Worm (Caenorhabditis elegans) whole organism, L4/young adult: ENCODE data around the gene K08E5.1.
A peak's percentile ranks its signal among the peaks of the same experiment; 100 is the strongest.

ENCODE experiments used
- W03F9.2 ChIP-seq: fragments of 150-350 bp; optimal IDR thresholded peaks from 2 replicates; lab custom pipeline; 2014; ENCODE audit warnings: missing biosample characterization, missing genetic modification characterization
- dao-5 ChIP-seq: sonication (generic microtip); optimal IDR thresholded peaks from 2 replicates; lab custom pipeline; 2016; ENCODE audit warnings: missing genotype, missing genetic modification characterization, moderate library complexity, missing compliant biosample characterization
- him-1 ChIP-seq: sonication (generic microtip); optimal IDR thresholded peaks from 2 replicates; lab custom pipeline; 2016; ENCODE audit warnings: missing genotype, missing genetic modification reagents, missing genetic modification characterization, missing compliant biosample characterization

Gene K08E5.1

ce11 chrIII:10152495-10152894 lies 5.9 kb upstream of the K08E5.1 start, which contains the start of gene nac-3:
TSS of gene nac-3 (plus strand) at chrIII:10152795.
- TF ChIP-seq him-1 (tag; lab: Kevin White, UChicago) = no peak
- TF ChIP-seq W03F9.2 (tag; lab: Kevin White, UChicago) = no peak
- TF ChIP-seq dao-5 (tag; lab: Kevin White, UChicago) = no peak

ce11 chrIII:10151719-10152118 lies 5.1 kb upstream of the K08E5.1 start:
- TF ChIP-seq dao-5 (tag; lab: Kevin White, UChicago) (no peak), W03F9.2 (tag; lab: Kevin White, UChicago) (no peak), him-1 (tag; lab: Kevin White, UChicago) (peak; percentile 70)

- TF ChIP-seq W03F9.2 (tag; lab: Kevin White, UChicago) = no peak
- TF ChIP-seq him-1 (tag; lab: Kevin White, UChicago) = peak; percentile 3
Observed at ce11 chrIII:10150710-10151109, 4.1 kb upstream of the K08E5.1 start.

ce11 chrIII:10149910-10150309 lies 3.3 kb upstream of the K08E5.1 start:
- TF ChIP-seq him-1 (tag; lab: Kevin White, UChicago) = no peak
- no peak for TF ChIP-seq W03F9.2 (tag; lab: Kevin White, UChicago)
- TF ChIP-seq dao-5 (tag; lab: Kevin White, UChicago) = no peak

- TF ChIP-seq dao-5 (tag; lab: Kevin White, UChicago) (no peak), him-1 (tag; lab: Kevin White, UChicago) (no peak), W03F9.2 (tag; lab: Kevin White, UChicago) (no peak)
Observed at ce11 chrIII:10140732-10141131, 5.9 kb downstream of the K08E5.1 start, which contains the start of gene K08E5.6. TSS of gene K08E5.6 (plus strand) at chrIII:10141032.

ce11 chrIII:10136778-10137177 lies 9.8 kb downstream of the K08E5.1 start, which contains the start of gene ZK1128.7:
TSS of gene ZK1128.7 (plus strand) at chrIII:10137006.
- TF ChIP-seq W03F9.2 (tag; lab: Kevin White, UChicago) = no peak
- TF ChIP-seq him-1 (tag; lab: Kevin White, UChicago) = no peak
- TF ChIP-seq dao-5 (tag; lab: Kevin White, UChicago) = no peak

ce11 chrIII:10134517-10134916 lies 12.1 kb downstream of the K08E5.1 start:
- TF ChIP-seq W03F9.2 (tag; lab: Kevin White, UChicago) (no peak), dao-5 (tag; lab: Kevin White, UChicago) (no peak), him-1 (tag; lab: Kevin White, UChicago) (no peak)

- TF ChIP-seq dao-5 (tag; lab: Kevin White, UChicago) = no peak
- TF ChIP-seq W03F9.2 (tag; lab: Kevin White, UChicago) = no peak
Observed at ce11 chrIII:10132495-10133450, 13.8 kb downstream of the K08E5.1 start.

- no peak for TF ChIP-seq him-1 (tag; lab: Kevin White, UChicago)
Observed at ce11 chrIII:10126375-10126774, 20.2 kb downstream of the K08E5.1 start.

- TF ChIP-seq dao-5 (tag; lab: Kevin White, UChicago) = no peak
- peak; percentile 38 for TF ChIP-seq him-1 (tag; lab: Kevin White, UChicago)
- TF ChIP-seq W03F9.2 (tag; lab: Kevin White, UChicago) = no peak
Observed at ce11 chrIII:10123586-10124233, 22.9 kb downstream of the K08E5.1 start, which contains the start of gene ttll-4. TSS of gene ttll-4 (plus strand) at chrIII:10124183.

- TF ChIP-seq W03F9.2 (tag; lab: Kevin White, UChicago) (peak; percentile 24), dao-5 (tag; lab: Kevin White, UChicago) (no peak), him-1 (tag; lab: Kevin White, UChicago) (no peak)
Observed at ce11 chrIII:10120076-10120831, 26.3 kb downstream of the K08E5.1 start, which contains the start of the genes gtf-2H3 and ham-3. TSS of gene gtf-2H3 (minus strand) at chrIII:10120148. TSS of gene ham-3 (plus strand) at chrIII:10120781.

ce11 chrIII:10118818-10119217 lies 27.8 kb downstream of the K08E5.1 start, which contains the start of gene ZK1128.3:
TSS of gene ZK1128.3 (minus strand) at chrIII:10118918.
- TF ChIP-seq W03F9.2 (tag; lab: Kevin White, UChicago) (no peak), dao-5 (tag; lab: Kevin White, UChicago) (no peak), him-1 (tag; lab: Kevin White, UChicago) (no peak)
